Fruit fly (Drosophila melanogaster) whole organism, embryonic: Measurements from ENCODE around the gene CG43203.

Source experiments
- C15 ChIP-seq: fragments of 200-800 bp; sonication (Bioruptor generic); IDR thresholded peaks from 3 replicates; pipeline ENCODE4 v1.3.6; 2022; ENCODE audit warnings: missing biosample characterization, missing genetic modification characterization
- CG1024 ChIP-seq: fragments of 200-800 bp; sonication (Bioruptor generic); IDR thresholded peaks from 2 replicates; pipeline ENCODE4 v1.3.6; 2022; ENCODE audit warnings: missing biosample characterization, missing genetic modification characterization
- CG10274 ChIP-seq: fragments of 200-800 bp; sonication (Bioruptor generic); optimal IDR thresholded peaks from 3 replicates; lab custom pipeline; 2017; ENCODE audit warnings: missing biosample characterization, mild to moderate bottlenecking, missing genetic modification characterization
- CG10366 ChIP-seq: fragments of 200-800 bp; sonication (Bioruptor generic); IDR thresholded peaks from 2 replicates; pipeline ENCODE4 v1.3.6; 2022; ENCODE audit warnings: missing biosample characterization, missing genetic modification characterization
- CG10979 ChIP-seq: fragments of 200-800 bp; sonication (Bioruptor generic); optimal IDR thresholded peaks from 2 replicates; lab custom pipeline; 2018; ENCODE audit warnings: missing biosample characterization, mild to moderate bottlenecking, missing genetic modification characterization, moderate library complexity
- CG11456 ChIP-seq: fragments of 200-800 bp; sonication (Bioruptor generic); IDR thresholded peaks from 3 replicates; pipeline ENCODE4 v1.3.6; 2022; ENCODE audit warnings: missing biosample characterization, missing genetic modification characterization
- CG12155 ChIP-seq: fragments of 200-800 bp; sonication (Bioruptor generic); optimal IDR thresholded peaks from 3 replicates; lab custom pipeline; 2016; ENCODE audit warnings: missing biosample characterization, missing genetic modification characterization
- CG13287 ChIP-seq: fragments of 200-800 bp; sonication (Bioruptor generic); IDR thresholded peaks from 2 replicates; pipeline ENCODE4 v1.3.6; 2022; ENCODE audit warnings: missing biosample characterization, missing genetic modification characterization; ENCODE audit not compliant: partially characterized antibody
- CG15011 ChIP-seq: fragments of 200-800 bp; sonication (Bioruptor generic); optimal IDR thresholded peaks from 3 replicates; lab custom pipeline; 2018; ENCODE audit warnings: missing biosample characterization, mild to moderate bottlenecking, missing genetic modification characterization
- CG1603 ChIP-seq: fragments of 200-800 bp; sonication (Bioruptor generic); optimal IDR thresholded peaks from 2 replicates; lab custom pipeline; 2019; ENCODE audit warnings: missing biosample characterization, mild to moderate bottlenecking, missing genetic modification characterization, moderate library complexity
- CG17359 ChIP-seq: fragments of 200-800 bp; sonication (Bioruptor generic); optimal IDR thresholded peaks from 3 replicates; lab custom pipeline; 2018; ENCODE audit warnings: missing biosample characterization, mild to moderate bottlenecking, missing genetic modification characterization, moderate library complexity
- CG18764 ChIP-seq: fragments of 200-800 bp; sonication (Bioruptor generic); optimal IDR thresholded peaks from 3 replicates; lab custom pipeline; 2016; ENCODE audit warnings: missing biosample characterization, missing genetic modification characterization
- CG2889 ChIP-seq: fragments of 200-800 bp; sonication (Bioruptor generic); IDR thresholded peaks from 3 replicates; pipeline ENCODE4 v1.3.6; 2022; ENCODE audit warnings: missing biosample characterization, missing genetic modification characterization
- CG30403 ChIP-seq: fragments of 200-800 bp; sonication (Bioruptor generic); optimal IDR thresholded peaks from 3 replicates; lab custom pipeline; 2016; ENCODE audit warnings: missing biosample characterization, missing genetic modification characterization
- CG30431 ChIP-seq: fragments of 200-800 bp; sonication (Bioruptor generic); optimal IDR thresholded peaks from 2 replicates; lab custom pipeline; 2017; ENCODE audit warnings: missing biosample characterization, missing genetic modification characterization
- CG6272 ChIP-seq: fragments of 200-800 bp; sonication (Bioruptor generic); IDR thresholded peaks from 2 replicates; pipeline ENCODE4 v1.3.6; 2022; ENCODE audit warnings: missing biosample characterization, missing genetic modification characterization
- CG8924 ChIP-seq: fragments of 200-800 bp; optimal IDR thresholded peaks from 3 replicates; lab custom pipeline; 2019; ENCODE audit warnings: missing biosample characterization, mild to moderate bottlenecking, missing genetic modification characterization, moderate library complexity
- CG9215 ChIP-seq: fragments of 200-800 bp; sonication (Bioruptor generic); IDR thresholded peaks from 2 replicates; pipeline ENCODE4 v1.3.6; 2022; ENCODE audit warnings: missing biosample characterization, missing genetic modification characterization
- Chrac-16 ChIP-seq: fragments of 200-800 bp; sonication (Bioruptor generic); optimal IDR thresholded peaks from 3 replicates; lab custom pipeline; 2016; ENCODE audit warnings: missing biosample characterization, missing genetic modification characterization
- CkIIα-i1 ChIP-seq: fragments of 200-800 bp; sonication (Bioruptor generic); IDR thresholded peaks from 2 replicates; pipeline ENCODE4 v1.3.6; 2022; ENCODE audit warnings: missing biosample characterization, missing genetic modification characterization
- Deaf1 ChIP-seq: fragments of 200-800 bp; optimal IDR thresholded peaks from 3 replicates; lab custom pipeline; 2019; ENCODE audit warnings: missing biosample characterization, mild to moderate bottlenecking, missing genetic modification characterization, moderate library complexity
- Doc3 ChIP-seq: fragments of 200-800 bp; sonication (Bioruptor generic); IDR thresholded peaks from 3 replicates; pipeline ENCODE4 v1.3.6; 2022; ENCODE audit warnings: missing biosample characterization, missing genetic modification characterization; ENCODE audit not compliant: partially characterized antibody
- Ets65A ChIP-seq: fragments of 200-800 bp; sonication (Bioruptor generic); peaks from one replicate; lab custom pipeline; 2016; ENCODE audit warnings: missing biosample characterization, missing genetic modification characterization
- NK7.1 ChIP-seq: fragments of 200-800 bp; sonication (Bioruptor generic); optimal IDR thresholded peaks from 3 replicates; lab custom pipeline; 2016; ENCODE audit warnings: missing biosample characterization, missing genetic modification characterization
- ac ChIP-seq: fragments of 200-800 bp; sonication (Bioruptor generic); optimal IDR thresholded peaks from 3 replicates; lab custom pipeline; 2017; ENCODE audit warnings: missing biosample characterization, mild to moderate bottlenecking, missing genetic modification characterization
- ap ChIP-seq: fragments of 200-800 bp; sonication (Bioruptor generic); IDR thresholded peaks from 2 replicates; pipeline ENCODE4 v1.3.6; 2022; ENCODE audit warnings: missing biosample characterization, missing genetic modification characterization
- bigmax ChIP-seq: fragments of 200-800 bp; sonication (Bioruptor generic); optimal IDR thresholded peaks from 2 replicates; lab custom pipeline; 2018; ENCODE audit warnings: missing biosample characterization, mild to moderate bottlenecking, missing genetic modification characterization
- cato ChIP-seq: fragments of 200-800 bp; sonication (Bioruptor generic); optimal IDR thresholded peaks from 2 replicates; lab custom pipeline; 2016; ENCODE audit warnings: missing biosample characterization, missing genetic modification characterization, borderline replicate concordance
- eve ChIP-seq, 2 experiments: fragments of >200 bp; optimal IDR thresholded peaks; 2 replicates each; lab custom pipeline; 2017; ENCODE audit warnings: missing biosample characterization in 2 of 2, missing genetic modification characterization in 2 of 2
- gsb ChIP-seq: fragments of 200-800 bp; sonication (Bioruptor generic); IDR thresholded peaks from 2 replicates; pipeline ENCODE4 v1.3.6; 2022; ENCODE audit warnings: missing biosample characterization, missing genetic modification characterization
- nmo ChIP-seq: fragments of 200-800 bp; sonication (Bioruptor generic); optimal IDR thresholded peaks from 2 replicates; lab custom pipeline; 2018; ENCODE audit warnings: missing biosample characterization, mild to moderate bottlenecking, missing genetic modification characterization, moderate library complexity
- pita ChIP-seq: fragments of 200-800 bp; sonication (Bioruptor generic); optimal IDR thresholded peaks from 2 replicates; lab custom pipeline; 2017; ENCODE audit warnings: missing biosample characterization, mild to moderate bottlenecking, missing genetic modification characterization
- seq ChIP-seq: fragments of 200-800 bp; sonication (Bioruptor generic); IDR thresholded peaks from 2 replicates; pipeline ENCODE4 v1.3.6; 2022; ENCODE audit warnings: missing biosample characterization, missing genetic modification characterization
- stwl ChIP-seq: fragments of 200-800 bp; sonication (Bioruptor generic); optimal IDR thresholded peaks from 3 replicates; lab custom pipeline; 2018; ENCODE audit warnings: missing biosample characterization, mild to moderate bottlenecking, missing genetic modification characterization, moderate library complexity
- tgo ChIP-seq: fragments of 200-800 bp; sonication (Bioruptor generic); IDR thresholded peaks from 3 replicates; pipeline ENCODE4 v1.3.6; 2022; ENCODE audit warnings: missing biosample characterization, missing genetic modification characterization
- tio ChIP-seq: fragments of 200-800 bp; sonication (Bioruptor generic); optimal IDR thresholded peaks from 2 replicates; lab custom pipeline; 2017; ENCODE audit warnings: missing biosample characterization, missing genetic modification characterization, inconsistent platforms
- tll ChIP-seq, 2 experiments: fragments of 200-800 bp in 1 of 2; fragments of >200 bp in 1 of 2; sonication (Bioruptor generic) in 1 of 2; optimal IDR thresholded peaks; 2 replicates each; lab custom pipeline; 2017 to 2019; ENCODE audit warnings: missing biosample characterization in 2 of 2, missing genetic modification characterization in 2 of 2, mild to moderate bottlenecking in 1 of 2, moderate library complexity in 1 of 2
- trem ChIP-seq: fragments of 200-800 bp; optimal IDR thresholded peaks from 3 replicates; lab custom pipeline; 2019; ENCODE audit warnings: missing biosample characterization, mild to moderate bottlenecking, missing genetic modification characterization, moderate library complexity
- wor ChIP-seq: fragments of 200-800 bp; sonication (Bioruptor generic); IDR thresholded peaks from 2 replicates; pipeline ENCODE4 v1.3.6; 2022; ENCODE audit warnings: missing biosample characterization, missing genetic modification characterization
- zf30C ChIP-seq: fragments of 200-800 bp; sonication (Bioruptor generic); optimal IDR thresholded peaks from 3 replicates; lab custom pipeline; 2018; ENCODE audit warnings: missing biosample characterization, mild to moderate bottlenecking, missing genetic modification characterization

The CG43203 gene

dm6 chr3R:19339205-19339724, 14.6 kb upstream of the CG43203 start (continued):
- peak; percentile 3 for TF ChIP-seq CG30403
- no peak for TF ChIP-seq gsb (GFP tag; lab: Robert Waterston, UW)
- TF ChIP-seq ap (GFP tag; lab: Robert Waterston, UW): no peak
- peak; percentile 69 for TF ChIP-seq CG10979 (tag; lab: Kevin White, UChicago)
- TF ChIP-seq stwl (tag; lab: Kevin White, UChicago): peak; percentile 19
- TF ChIP-seq bigmax (GFP tag; lab: Kevin White, UChicago): no peak
- peak; percentile 87 for TF ChIP-seq ac (GFP tag; lab: Kevin White, UChicago)
- TF ChIP-seq CG8924 (tag; lab: Kevin White, UChicago): peak; percentile 77
- TF ChIP-seq tio (GFP tag; lab: Kevin White, UChicago): peak; percentile 23
- TF ChIP-seq CG6272: no peak
- TF ChIP-seq C15: no peak
- no peak for TF ChIP-seq CG10366 (GFP tag; lab: Robert Waterston, UW)
- peak; percentile 38 for TF ChIP-seq nmo (GFP tag; lab: Kevin White, UChicago)
- TF ChIP-seq seq (GFP tag; lab: Robert Waterston, UW): no peak
- peak in 1 of 2 experiments; percentile 91 for TF ChIP-seq tll (GFP tag; optimal IDR thresholded peaks at IDR 0.05; lab: Kevin White, UChicago)
- no peak for TF ChIP-seq cato (GFP tag; lab: Kevin White, UChicago)
- peak; percentile 5 for TF ChIP-seq CG15011
- TF ChIP-seq CG30431 (GFP tag; lab: Kevin White, UChicago): peak; percentile 22
- TF ChIP-seq CG12155 (GFP tag; lab: Kevin White, UChicago): peak; percentile 35
- no peak for TF ChIP-seq tgo (GFP tag; lab: Robert Waterston, UW)
- TF ChIP-seq eve (GFP tag; optimal IDR thresholded peaks at IDR 0.05; lab: Kevin White, UChicago): peak in 1 of 2 experiments; percentile 83
- TF ChIP-seq CG18764: peak; percentile 0
- TF ChIP-seq trem (tag; lab: Kevin White, UChicago): peak; percentile 22
- TF ChIP-seq CG17359 (tag; lab: Kevin White, UChicago): no peak
- TF ChIP-seq CG2889 (GFP tag; lab: Robert Waterston, UW): no peak
- no peak for TF ChIP-seq CG9215
- no peak for TF ChIP-seq Doc3 (GFP tag; lab: Robert Waterston, UW)
- no peak for TF ChIP-seq CG1024 (GFP tag; lab: Robert Waterston, UW)
- TF ChIP-seq NK7.1 (GFP tag; lab: Kevin White, UChicago): no peak
- TF ChIP-seq Deaf1 (tag; lab: Kevin White, UChicago): no peak
- TF ChIP-seq CG13287 (GFP tag; lab: Robert Waterston, UW): no peak
- TF ChIP-seq CG1603: peak; percentile 36
- TF ChIP-seq zf30C: peak; percentile 85
- TF ChIP-seq wor (GFP tag; lab: Robert Waterston, UW): no peak
- TF ChIP-seq Ets65A: peak; percentile 90
- no peak for TF ChIP-seq CG11456 (GFP tag; lab: Robert Waterston, UW)
- TF ChIP-seq pita (GFP tag; lab: Kevin White, UChicago): no peak
- TF ChIP-seq CkIIα-i1 (GFP tag; lab: Robert Waterston, UW): no peak
- peak; percentile 46 for TF ChIP-seq Chrac-16 (GFP tag; lab: Kevin White, UChicago)
- TF ChIP-seq CG10274 (GFP tag; lab: Kevin White, UChicago): no peak
